Fruit fly (Drosophila melanogaster): ENCODE results near the gene AIF.

DNA sequence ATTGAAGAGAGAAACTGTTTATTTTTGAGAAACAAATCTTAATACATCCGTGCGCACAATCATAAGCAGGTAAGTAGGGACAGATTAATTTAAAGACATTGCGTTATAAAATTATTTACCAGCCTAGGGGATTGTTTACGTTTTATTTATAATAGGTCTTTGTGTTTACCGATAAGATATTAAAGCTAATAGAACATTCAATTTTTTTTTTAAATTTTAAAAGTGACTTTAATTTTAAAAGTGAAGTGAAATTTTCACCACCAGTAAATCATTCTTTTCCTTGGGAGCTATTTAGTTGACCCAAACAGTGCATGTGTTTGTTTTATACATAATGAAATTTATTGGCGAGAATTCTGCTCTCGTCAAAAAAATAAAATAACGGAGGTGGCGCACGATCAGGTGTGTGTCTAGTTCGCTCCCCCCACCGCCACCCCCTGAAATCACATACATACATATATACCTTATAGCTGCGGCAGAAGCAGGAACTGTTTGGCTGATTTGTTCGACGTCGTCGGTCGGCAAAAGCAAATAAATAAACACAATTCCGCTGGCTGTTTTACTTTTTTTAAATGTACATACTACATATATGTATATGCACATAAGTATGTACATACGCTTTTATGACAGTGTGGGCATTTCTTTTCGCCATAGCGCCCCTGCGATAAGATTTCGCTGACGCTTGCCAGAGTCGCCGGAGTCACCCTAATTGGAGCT is 24.5 kb downstream of the AIF start:
- TF ChIP-seq ttk (optimal IDR thresholded peaks at IDR 0.05): no peak
- no peak for TF ChIP-seq psq (optimal IDR thresholded peaks at IDR 0.05)

Data from Kc167 (cell line).